Worm (Caenorhabditis elegans): ENCODE data around the gene cest-34.

The cest-34 gene

ce11 chrV:6702692-6703091 lies 26.1 kb downstream of the cest-34 start, which contains the start of gene era-1 (continued):
- TF ChIP-seq B0019.2 (GFP tag; conservative IDR thresholded peaks at IDR 0.05) (no peak), F57C9.4 (tag; optimal IDR thresholded peaks at IDR 0.05) (no peak), dpl-1 (GFP tag; optimal IDR thresholded peaks at IDR 0.05) (peak; percentile 61), fkh-3 (tag; optimal IDR thresholded peaks at IDR 0.05) (no peak), Y95B8A.8 (GFP tag; IDR thresholded peaks at IDR 0.05) (no peak), tbx-9 (tag; optimal IDR thresholded peaks at IDR 0.05; ENCODE audit: borderline replicate concordance) (no peak), dox-1 (GFP tag; IDR thresholded peaks at IDR 0.05) (0 out of 2 replicates have a peak, but pooled peaks have one; percentile 21), him-1 (tag; optimal IDR thresholded peaks at IDR 0.05) (no peak), ZK185.1 (tag; optimal IDR thresholded peaks at IDR 0.05; ENCODE audit: poor library complexity, severe bottlenecking) (no peak), let-526 (GFP tag; IDR thresholded peaks at IDR 0.05) (no peak), zfh-2 (GFP tag; conservative IDR thresholded peaks at IDR 0.05) (no peak), nhr-80 (tag; optimal IDR thresholded peaks at IDR 0.05) (no peak), ztf-22 (GFP tag; optimal IDR thresholded peaks at IDR 0.05) (no peak), F49E8.2 (tag; optimal IDR thresholded peaks at IDR 0.05; ENCODE audit: insufficient read depth) (no peak), lin-54 (GFP tag; optimal IDR thresholded peaks at IDR 0.05) (peak; percentile 10), hrde-1 (tag; optimal IDR thresholded peaks at IDR 0.05; ENCODE audit: borderline replicate concordance) (no peak), bed-2 (GFP tag; IDR thresholded peaks at IDR 0.05) (no peak), attf-3 (GFP tag; conservative IDR thresholded peaks at IDR 0.05) (no peak), K12H6.12 (tag; optimal IDR thresholded peaks at IDR 0.05) (no peak), mes-4 (tag; optimal IDR thresholded peaks at IDR 0.05) (no peak), snpc-4 (GFP tag; optimal IDR thresholded peaks at IDR 0.05) (no peak), snpc-4 (tag; optimal IDR thresholded peaks at IDR 0.05) (no peak), mcd-1 (GFP tag; IDR thresholded peaks at IDR 0.05) (no peak), sptf-2 (GFP tag; optimal IDR thresholded peaks at IDR 0.05) (no peak)

DNA sequence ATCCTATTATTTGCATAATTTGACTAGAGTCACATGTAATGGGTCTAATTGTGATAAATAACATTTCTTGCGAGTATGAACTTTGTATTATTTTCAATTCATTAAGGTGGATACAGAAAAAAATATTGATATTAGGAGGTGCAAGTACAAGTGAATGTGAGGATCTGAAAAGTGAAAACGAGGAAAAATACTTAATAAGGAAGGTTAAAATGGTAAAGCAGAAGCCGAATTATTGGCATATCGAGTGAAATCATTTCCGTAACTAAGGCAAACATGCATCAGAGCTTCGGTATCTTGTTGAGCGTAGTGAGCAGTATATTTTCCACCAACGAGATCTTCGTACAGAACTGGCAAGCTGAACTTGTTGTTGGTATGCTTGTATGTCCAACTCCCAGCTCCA lies 27.9 kb downstream of the cest-34 start:
- TF ChIP-seq xnd-1 (tag; optimal IDR thresholded peaks at IDR 0.05): peak; percentile 25
- peak; percentile 55; the same call in 1 of the 2 replicates for TF ChIP-seq madf-6 (GFP tag; IDR thresholded peaks at IDR 0.05)
- TF ChIP-seq Y95B8A.8 (GFP tag; IDR thresholded peaks at IDR 0.05): 0 out of 2 replicates have a peak, but pooled peaks have one; percentile 7
- no peak for TF ChIP-seq attf-5 (GFP tag; optimal IDR thresholded peaks at IDR 0.05)
- TF ChIP-seq lin-26 (GFP tag; IDR thresholded peaks at IDR 0.05): peak; percentile 28; the same call in 1 of the 2 replicates
- TF ChIP-seq unc-130 (GFP tag; optimal IDR thresholded peaks at IDR 0.05): no peak
- TF ChIP-seq B0336.3 (GFP tag; IDR thresholded peaks at IDR 0.05): peak; percentile 58; the same call in 1 of the 2 replicates

DNA sequence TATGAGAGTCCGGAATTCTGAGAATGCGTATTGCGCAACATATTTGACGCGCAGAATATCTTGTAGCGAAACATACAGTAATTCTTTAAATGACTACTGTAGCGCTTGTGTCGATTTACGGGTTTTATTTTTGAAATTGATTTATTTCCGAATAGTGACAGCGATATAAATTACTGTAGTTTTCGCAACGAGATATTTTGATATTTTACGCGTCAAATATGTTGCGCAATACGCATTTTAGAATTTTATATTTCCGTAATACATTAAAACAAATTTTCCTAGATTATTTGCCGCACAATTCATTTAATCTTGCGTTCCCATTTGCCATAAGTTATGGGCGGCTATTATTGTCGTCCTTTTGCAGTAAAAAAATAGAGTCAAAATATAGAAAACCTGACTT lies 28.8 kb downstream of the cest-34 start:
- TF ChIP-seq nhr-27 (tag; optimal IDR thresholded peaks at IDR 0.05) (no peak), ceh-91 (GFP tag; IDR thresholded peaks at IDR 0.05) (0 out of 2 replicates have a peak, but pooled peaks have one; percentile 33), lsl-1 (GFP tag; optimal IDR thresholded peaks at IDR 0.05) (peak; percentile 15)

ce11 chrV:6706771-6707170 lies 30.2 kb downstream of the cest-34 start, which contains the start of gene W02F12.4:
Gene W02F12.4 (minus strand): TSS chrV:6706934.
- TF ChIP-seq let-607 (tag; optimal IDR thresholded peaks at IDR 0.05): no peak
- no peak for TF ChIP-seq F10E7.11 (tag; optimal IDR thresholded peaks at IDR 0.05)
- no peak for TF ChIP-seq Y56A3A.18 (GFP tag; IDR thresholded peaks at IDR 0.05)
- TF ChIP-seq nhr-80 (tag; optimal IDR thresholded peaks at IDR 0.05): peak; percentile 69
- no peak for TF ChIP-seq repo-1 (tag; optimal IDR thresholded peaks at IDR 0.05)
- no peak for TF ChIP-seq gei-17 (GFP tag; optimal IDR thresholded peaks at IDR 0.05)
- TF ChIP-seq Y53G8AR.9 (GFP tag; conservative IDR thresholded peaks at IDR 0.05): peak; percentile 56; the same call in 1 of the 2 replicates
- TF ChIP-seq egrh-3 (GFP tag; IDR thresholded peaks at IDR 0.05): no peak
- no peak for TF ChIP-seq ceh-58 (GFP tag; IDR thresholded peaks at IDR 0.05)
- no peak for TF ChIP-seq Y95B8A.8 (GFP tag; IDR thresholded peaks at IDR 0.05)
- no peak for TF ChIP-seq F55B11.4 (tag; optimal IDR thresholded peaks at IDR 0.05; ENCODE audit: borderline replicate concordance, insufficient read depth)
- TF ChIP-seq hlh-12 (tag; optimal IDR thresholded peaks at IDR 0.05): no peak
- TF ChIP-seq F49E8.2 (tag; optimal IDR thresholded peaks at IDR 0.05; ENCODE audit: insufficient read depth): no peak
- no peak; the same call in 1 of the 2 replicates for TF ChIP-seq dox-1 (GFP tag; IDR thresholded peaks at IDR 0.05)
- no peak for TF ChIP-seq akir-1 (GFP tag; optimal IDR thresholded peaks at IDR 0.05)
- TF ChIP-seq chd-7 (tag; optimal IDR thresholded peaks at IDR 0.05): no peak
